Fruit fly (Drosophila melanogaster): Measurements from ENCODE around the gene CG6059.

Gene CG6059

dm6 chr3R:27152129-27152968 lies 27.9 kb upstream of the CG6059 start (continued):
- TF ChIP-seq Sp1 (GFP tag; optimal IDR thresholded peaks at IDR 0.05), result peak; percentile 65

dm6 chr3R:27151516-27151823 lies 27.0 kb upstream of the CG6059 start, which contains the start of gene Men-b:
Gene Men-b, plus strand, starts transcription at chr3R:27151662.
- TF ChIP-seq Myc (optimal IDR thresholded peaks at IDR 0.05) (peak; percentile 92), Hr83 (GFP tag; optimal IDR thresholded peaks at IDR 0.05; ENCODE audit: poor library complexity, severe bottlenecking) (peak; percentile 52), Dif (GFP tag; optimal IDR thresholded peaks at IDR 0.05; ENCODE audit: partially characterized antibody) (no peak), Rel (GFP tag; optimal IDR thresholded peaks at IDR 0.05) (no peak), Rel (tag; optimal IDR thresholded peaks at IDR 0.05) (no peak), sv (GFP tag; optimal IDR thresholded peaks at IDR 0.05) (no peak), sage (GFP tag; optimal IDR thresholded peaks at IDR 0.05) (no peak), Hnf4 (GFP tag; optimal IDR thresholded peaks at IDR 0.05) (no peak), GATAd (GFP tag; optimal IDR thresholded peaks at IDR 0.05) (no peak), jim (GFP tag; optimal IDR thresholded peaks at IDR 0.05) (no peak), foxo (GFP tag; optimal IDR thresholded peaks at IDR 0.05) (no peak), dl (GFP tag; optimal IDR thresholded peaks at IDR 0.05; ENCODE audit: insufficient read depth in 1 of 2, partially characterized antibody in 2 of 2) (no peak), Hr78 (GFP tag; optimal IDR thresholded peaks at IDR 0.05) (no peak), psq (GFP tag; optimal IDR thresholded peaks at IDR 0.05) (no peak), CG32264 (GFP tag; optimal IDR thresholded peaks at IDR 0.05) (no peak), Dfd (GFP tag; optimal IDR thresholded peaks at IDR 0.05) (no peak), fru (GFP tag; optimal IDR thresholded peaks at IDR 0.05) (no peak)

- no peak for TF ChIP-seq tai (GFP tag; optimal IDR thresholded peaks at IDR 0.05)
- TF ChIP-seq fru (GFP tag; optimal IDR thresholded peaks at IDR 0.05), result no peak
- TF ChIP-seq dsf (GFP tag; optimal IDR thresholded peaks at IDR 0.05; ENCODE audit: borderline replicate concordance), result no peak
- TF ChIP-seq Dif (GFP tag; optimal IDR thresholded peaks at IDR 0.05; ENCODE audit: partially characterized antibody), result peak; percentile 35
- peak; percentile 30 for TF ChIP-seq Hnf4 (GFP tag; optimal IDR thresholded peaks at IDR 0.05)
- TF ChIP-seq Jra (GFP tag; optimal IDR thresholded peaks at IDR 0.05), result no peak
- TF ChIP-seq CG9705 (GFP tag; optimal IDR thresholded peaks at IDR 0.05), result no peak
- TF ChIP-seq lola (GFP tag; optimal IDR thresholded peaks at IDR 0.05), result no peak
- no peak for TF ChIP-seq ey (GFP tag; optimal IDR thresholded peaks at IDR 0.05)
- TF ChIP-seq CrebA (GFP tag; optimal IDR thresholded peaks at IDR 0.05; ENCODE audit: borderline replicate concordance), result no peak
- TF ChIP-seq CG32264 (GFP tag; optimal IDR thresholded peaks at IDR 0.05), result no peak
- TF ChIP-seq h (GFP tag; optimal IDR thresholded peaks at IDR 0.05), result peak; percentile 47
- no peak for TF ChIP-seq pan (optimal IDR thresholded peaks at IDR 0.05)
- peak; percentile 13 for TF ChIP-seq Abd-B (GFP tag; optimal IDR thresholded peaks at IDR 0.05)
- TF ChIP-seq HLH106 (tag; optimal IDR thresholded peaks at IDR 0.05), result peak; percentile 43
- no peak for TF ChIP-seq dl (GFP tag; optimal IDR thresholded peaks at IDR 0.05; ENCODE audit: insufficient read depth in 1 of 2, partially characterized antibody in 2 of 2)
- no peak for TF ChIP-seq Rel (GFP tag; optimal IDR thresholded peaks at IDR 0.05)
- peak; percentile 43 for TF ChIP-seq Rel (tag; optimal IDR thresholded peaks at IDR 0.05)
- peak; percentile 91 for TF ChIP-seq N (GFP tag; optimal IDR thresholded peaks at IDR 0.05)
- peak; percentile 49 for TF ChIP-seq Hr83 (GFP tag; optimal IDR thresholded peaks at IDR 0.05; ENCODE audit: poor library complexity, severe bottlenecking)
- TF ChIP-seq sv (GFP tag; optimal IDR thresholded peaks at IDR 0.05), result no peak
- peak; percentile 59 for TF ChIP-seq Hr78 (GFP tag; optimal IDR thresholded peaks at IDR 0.05)
- peak; percentile 21 for TF ChIP-seq rgr (GFP tag; optimal IDR thresholded peaks at IDR 0.05)
- TF ChIP-seq Dfd (GFP tag; optimal IDR thresholded peaks at IDR 0.05), result no peak
- TF ChIP-seq woc (GFP tag; optimal IDR thresholded peaks at IDR 0.05), result peak; percentile 61
- TF ChIP-seq Vsx2 (GFP tag; optimal IDR thresholded peaks at IDR 0.05; ENCODE audit: partially characterized antibody), result no peak
- peak in 1 of 2 experiments; percentile 16 for TF ChIP-seq foxo (GFP tag; optimal IDR thresholded peaks at IDR 0.05)
- TF ChIP-seq jim (GFP tag; optimal IDR thresholded peaks at IDR 0.05), result no peak
- TF ChIP-seq Sp1 (GFP tag; optimal IDR thresholded peaks at IDR 0.05), result peak; percentile 53
- no peak for TF ChIP-seq Myc (optimal IDR thresholded peaks at IDR 0.05)
- peak; percentile 9 for TF ChIP-seq psq (GFP tag; optimal IDR thresholded peaks at IDR 0.05)
- TF ChIP-seq GATAd (GFP tag; optimal IDR thresholded peaks at IDR 0.05), result no peak
Measured at dm6 chr3R:27150685-27151515, 26.4 kb upstream of the CG6059 start, which contains the start of gene CG6051. Gene CG6051, minus strand, starts transcription at chr3R:27151069.

All from whole organism, wandering third instar larva.